Fruit fly (Drosophila melanogaster): ENCODE data around the gene Cpr65Ay.

Gene Cpr65Ay

DNA sequence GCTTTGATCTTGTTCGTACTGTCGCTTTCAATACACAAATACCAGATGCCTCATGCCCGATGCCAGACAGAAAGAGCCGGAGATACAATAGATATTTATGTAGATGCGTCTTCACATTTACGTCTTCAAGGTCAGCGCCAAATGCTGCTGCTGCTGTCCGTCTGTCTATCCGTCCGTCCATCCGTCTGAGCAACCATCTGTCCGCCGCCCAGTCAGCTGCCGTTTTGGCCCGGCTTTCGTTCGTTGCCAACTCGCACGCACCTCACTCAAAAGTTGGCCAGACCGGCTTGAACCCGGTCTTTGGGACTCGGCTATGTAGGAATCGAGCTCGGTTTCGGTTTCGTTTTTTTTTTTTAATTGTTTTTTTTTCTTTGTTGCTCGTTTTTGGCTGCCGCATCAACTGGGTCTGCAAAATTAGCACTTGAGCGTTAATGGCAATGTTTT lies 3.5 kb downstream of the Cpr65Ay start (continued):
- TF ChIP-seq Mrtf (GFP tag; IDR thresholded peaks at IDR 0.05): no peak
- TF ChIP-seq CG11696 (GFP tag; IDR thresholded peaks at IDR 0.05): no peak
- TF ChIP-seq Vsx1 (GFP tag; optimal IDR thresholded peaks at IDR 0.05): no peak
- no peak for TF ChIP-seq bigmax (GFP tag; optimal IDR thresholded peaks at IDR 0.05)
- no peak for TF ChIP-seq CG10565 (GFP tag; optimal IDR thresholded peaks at IDR 0.05)
- TF ChIP-seq slou (GFP tag; optimal IDR thresholded peaks at IDR 0.05): no peak
- TF ChIP-seq Pdp1 (GFP tag; optimal IDR thresholded peaks at IDR 0.05): no peak
- no peak for TF ChIP-seq CG11560 (tag; IDR thresholded peaks at IDR 0.05)
- no peak for TF ChIP-seq Dip2 (GFP tag; IDR thresholded peaks at IDR 0.05)
- no peak for TF ChIP-seq so (GFP tag; IDR thresholded peaks at IDR 0.05)
- no peak for TF ChIP-seq CG13296 (GFP tag; optimal IDR thresholded peaks at IDR 0.05)
- no peak for TF ChIP-seq MESR4 (GFP tag; optimal IDR thresholded peaks at IDR 0.05)
- no peak for TF ChIP-seq gem (tag; optimal IDR thresholded peaks at IDR 0.05)
- no peak for TF ChIP-seq Dref (GFP tag; IDR thresholded peaks at IDR 0.05)
- no peak for TF ChIP-seq her (GFP tag; optimal IDR thresholded peaks at IDR 0.05)
- no peak for TF ChIP-seq chm (GFP tag; IDR thresholded peaks at IDR 0.05)
- TF ChIP-seq Hand (GFP tag; optimal IDR thresholded peaks at IDR 0.05): no peak
- no peak for TF ChIP-seq CG9817 (tag; optimal IDR thresholded peaks at IDR 0.05)
- no peak for TF ChIP-seq Dip3 (GFP tag; optimal IDR thresholded peaks at IDR 0.05)
- TF ChIP-seq Med (GFP tag): no peak
- TF ChIP-seq knrl (GFP tag; IDR thresholded peaks at IDR 0.05; ENCODE audit: partially characterized antibody): no peak
- no peak for TF ChIP-seq CG18011 (GFP tag; optimal IDR thresholded peaks at IDR 0.05)
- no peak for TF ChIP-seq Sox102F (GFP tag; optimal IDR thresholded peaks at IDR 0.05)
- TF ChIP-seq CG1832 (GFP tag; optimal IDR thresholded peaks at IDR 0.05): no peak
- no peak for TF ChIP-seq zfh1 (GFP tag; IDR thresholded peaks at IDR 0.05)
- no peak for TF ChIP-seq E2f1 (GFP tag; IDR thresholded peaks at IDR 0.05)
- peak; percentile 99 for TF ChIP-seq pros (GFP tag; optimal IDR thresholded peaks at IDR 0.05)
- TF ChIP-seq p53 (GFP tag; optimal IDR thresholded peaks at IDR 0.05): no peak
- no peak for TF ChIP-seq psq (GFP tag; optimal IDR thresholded peaks at IDR 0.05)
- TF ChIP-seq C15 (GFP tag; IDR thresholded peaks at IDR 0.05): no peak
- no peak for TF ChIP-seq CG17568 (GFP tag; optimal IDR thresholded peaks at IDR 0.05)
- no peak for TF ChIP-seq CG13624 (GFP tag; optimal IDR thresholded peaks at IDR 0.05)
- no peak for TF ChIP-seq lmd (GFP tag; IDR thresholded peaks at IDR 0.05)
- TF ChIP-seq CG2199 (GFP tag; IDR thresholded peaks at IDR 0.05): no peak
- TF ChIP-seq kay (GFP tag; optimal IDR thresholded peaks at IDR 0.05): no peak
- no peak for TF ChIP-seq Asciz (GFP tag; optimal IDR thresholded peaks at IDR 0.05)
- peak; percentile 74 for TF ChIP-seq CG12769 (tag; optimal IDR thresholded peaks at IDR 0.05)
- TF ChIP-seq CG2712 (tag; optimal IDR thresholded peaks at IDR 0.05): no peak
- TF ChIP-seq CG18262 (tag; optimal IDR thresholded peaks at IDR 0.05): no peak
- TF ChIP-seq sqz (GFP tag; optimal IDR thresholded peaks at IDR 0.05): peak; percentile 33
- peak; percentile 48 for TF ChIP-seq CG10209 (GFP tag; optimal IDR thresholded peaks at IDR 0.05)
- TF ChIP-seq al (GFP tag; IDR thresholded peaks at IDR 0.05): no peak
- TF ChIP-seq CG12391 (tag; optimal IDR thresholded peaks at IDR 0.05): no peak
- TF ChIP-seq CG31365 (tag; optimal IDR thresholded peaks at IDR 0.05): no peak
- no peak for TF ChIP-seq CG17328 (GFP tag; IDR thresholded peaks at IDR 0.05)
- TF ChIP-seq Lpt (GFP tag; optimal IDR thresholded peaks at IDR 0.05): no peak
- peak; percentile 71 for TF ChIP-seq ftz-f1 (GFP tag; optimal IDR thresholded peaks at IDR 0.05)
- TF ChIP-seq CG17829 (tag; optimal IDR thresholded peaks at IDR 0.05): no peak
- no peak for TF ChIP-seq CG11093 (GFP tag; IDR thresholded peaks at IDR 0.05)
- no peak for TF ChIP-seq btn (GFP tag; optimal IDR thresholded peaks at IDR 0.05)
- no peak for TF ChIP-seq CG4707 (GFP tag; optimal IDR thresholded peaks at IDR 0.05)
- TF ChIP-seq Blimp-1 (GFP tag; optimal IDR thresholded peaks at IDR 0.05): peak; percentile 86
